Worm (Caenorhabditis elegans) whole organism, early embryonic: Measurements from ENCODE around the gene ain-1.

Experiments
- B0310.2 ChIP-seq: sonication (generic microtip); optimal IDR thresholded peaks from 2 replicates; lab custom pipeline; 2016; ENCODE audit warnings: mild to moderate bottlenecking, missing genetic modification characterization, missing compliant biosample characterization
- aly-1 ChIP-seq: sonication (generic microtip); optimal IDR thresholded peaks from 2 replicates; lab custom pipeline; 2016; ENCODE audit warnings: missing genetic modification characterization, missing compliant biosample characterization
- ama-1 ChIP-seq: fragments of 150-350 bp; optimal IDR thresholded peaks from 2 replicates; lab custom pipeline; 2014
- ceh-13 ChIP-seq: fragments of 200-800 bp; sonication (Bioruptor generic); optimal IDR thresholded peaks from 2 replicates; lab custom pipeline; 2018; ENCODE audit warnings: mild to moderate bottlenecking, missing genetic modification characterization, missing compliant biosample characterization
- ets-7 ChIP-seq: sonication (generic microtip); optimal IDR thresholded peaks from 2 replicates; lab custom pipeline; 2016; ENCODE audit warnings: missing genotype, missing genetic modification characterization, missing compliant biosample characterization
- flt-1 ChIP-seq: fragments of 200-800 bp; sonication (Bioruptor generic); IDR thresholded peaks from 2 replicates; pipeline ENCODE4 v1.3.6; 2022; ENCODE audit warnings: missing genetic modification characterization, missing compliant biosample characterization
- hmbx-1 ChIP-seq: sonication (generic microtip); optimal IDR thresholded peaks from 2 replicates; lab custom pipeline; 2016; ENCODE audit warnings: mild to moderate bottlenecking, missing genetic modification characterization, missing compliant biosample characterization
- pes-1 ChIP-seq: fragments of 200-800 bp; sonication (Bioruptor generic); IDR thresholded peaks from 2 replicates; pipeline ENCODE4 v1.3.6; 2022; ENCODE audit warnings: missing genetic modification reagents, missing genetic modification characterization, missing compliant biosample characterization
- scrt-1 ChIP-seq: fragments of 200-800 bp; sonication (Bioruptor generic); IDR thresholded peaks from 2 replicates; pipeline ENCODE4 v1.3.6; 2022; ENCODE audit warnings: missing genetic modification characterization, missing compliant biosample characterization
- sea-1 ChIP-seq: fragments of 200-800 bp; sonication (Bioruptor generic); conservative IDR thresholded peaks from 2 replicates; pipeline ENCODE4 v1.3.6; 2022; ENCODE audit warnings: missing genetic modification characterization, missing compliant biosample characterization
- tbx-37 ChIP-seq: fragments of 200-800 bp; sonication (Bioruptor generic); conservative IDR thresholded peaks from 2 replicates; pipeline ENCODE4 v1.3.6; 2022; ENCODE audit warnings: missing genetic modification reagents, missing genetic modification characterization, missing compliant biosample characterization
- tra-4 ChIP-seq: sonication (generic microtip); optimal IDR thresholded peaks from 2 replicates; lab custom pipeline; 2017; ENCODE audit warnings: missing genetic modification characterization, missing compliant biosample characterization

DNA sequence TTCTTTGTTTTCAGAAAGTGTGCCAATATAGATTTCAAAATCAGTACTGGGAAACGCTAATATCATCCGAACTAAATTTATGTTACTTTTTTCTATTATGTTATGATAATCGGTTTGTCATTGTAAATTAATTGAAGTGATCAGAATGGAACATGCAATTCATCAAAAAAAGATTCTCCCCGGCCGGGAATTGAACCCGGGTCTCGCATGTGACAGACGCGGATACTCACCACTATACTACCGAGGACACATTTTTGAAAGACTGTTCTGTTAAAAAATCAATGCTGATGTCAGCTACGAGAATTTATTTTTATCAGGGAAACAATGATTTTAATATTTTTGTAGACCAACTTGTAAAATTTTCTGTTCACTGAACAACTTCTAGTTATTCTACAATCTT is 5.9 kb downstream of the ain-1 start:
- no peak for TF ChIP-seq sea-1 (GFP tag; lab: Robert Waterston, UW)
- TF ChIP-seq ama-1 (lab: Kevin White, UChicago) = no peak
- no peak for TF ChIP-seq hmbx-1 (tag; lab: Kevin White, UChicago)
- TF ChIP-seq aly-1 (tag; lab: Kevin White, UChicago) = no peak
- TF ChIP-seq tbx-37 (GFP tag; lab: Robert Waterston, UW) = no peak
- TF ChIP-seq ceh-13 = no peak
- no peak for TF ChIP-seq flt-1 (GFP tag; lab: Robert Waterston, UW)
- no peak for TF ChIP-seq B0310.2 (tag; lab: Kevin White, UChicago)
- no peak for TF ChIP-seq scrt-1 (GFP tag; lab: Robert Waterston, UW)
- TF ChIP-seq ets-7 (tag; lab: Kevin White, UChicago) = no peak
- TF ChIP-seq pes-1 (GFP tag; lab: Robert Waterston, UW) = no peak
- no peak for TF ChIP-seq tra-4 (tag; lab: Kevin White, UChicago)
